Fruit fly (Drosophila melanogaster) whole organism, embryonic: ENCODE measurements around the gene mRpL39.

Experiments
- B-H2 ChIP-seq: fragments of 200-800 bp; sonication (Bioruptor generic); optimal IDR thresholded peaks from 2 replicates; lab custom pipeline; 2018; ENCODE audit warnings: missing biosample characterization, mild to moderate bottlenecking, missing genetic modification characterization
- Bdp1 ChIP-seq: fragments of 200-800 bp; sonication (Bioruptor generic); optimal IDR thresholded peaks from 3 replicates; lab custom pipeline; 2016; ENCODE audit warnings: missing biosample characterization, missing genetic modification characterization
- Bgb ChIP-seq: fragments of 200-800 bp; sonication (Bioruptor generic); IDR thresholded peaks from 2 replicates; pipeline ENCODE4 v1.3.6; 2022; ENCODE audit warnings: missing biosample characterization, missing genetic modification characterization; ENCODE audit not compliant: partially characterized antibody
- CG10267 ChIP-seq: fragments of 200-800 bp; sonication (Bioruptor generic); optimal IDR thresholded peaks from 2 replicates; lab custom pipeline; 2018; ENCODE audit warnings: missing biosample characterization, mild to moderate bottlenecking, missing genetic modification characterization, moderate library complexity
- CG11560 ChIP-seq: fragments of 200-800 bp; sonication (Bioruptor generic); IDR thresholded peaks from 3 replicates; pipeline ENCODE4 v1.3.6; 2022; ENCODE audit warnings: missing biosample characterization, missing genetic modification characterization
- CG12391 ChIP-seq: fragments of 200-800 bp; sonication (Bioruptor generic); optimal IDR thresholded peaks from 3 replicates; lab custom pipeline; 2018; ENCODE audit warnings: missing biosample characterization, mild to moderate bottlenecking, missing genetic modification characterization, moderate library complexity
- CG13287 ChIP-seq: fragments of 200-800 bp; sonication (Bioruptor generic); IDR thresholded peaks from 2 replicates; pipeline ENCODE4 v1.3.6; 2022; ENCODE audit warnings: missing biosample characterization, missing genetic modification characterization; ENCODE audit not compliant: partially characterized antibody
- CG15269 ChIP-seq: fragments of 200-800 bp; sonication (Bioruptor generic); optimal IDR thresholded peaks from 2 replicates; lab custom pipeline; 2018; ENCODE audit warnings: missing biosample characterization, mild to moderate bottlenecking, missing genetic modification characterization, moderate library complexity
- CG1529 ChIP-seq: fragments of 200-800 bp; sonication (Bioruptor generic); optimal IDR thresholded peaks from 3 replicates; lab custom pipeline; 2018; ENCODE audit warnings: missing biosample characterization, missing genetic modification characterization
- CG1602 ChIP-seq: fragments of 200-800 bp; sonication (Bioruptor generic); optimal IDR thresholded peaks from 3 replicates; lab custom pipeline; 2016; ENCODE audit warnings: missing biosample characterization, missing genetic modification characterization
- CG17186 ChIP-seq: fragments of 200-800 bp; sonication (Bioruptor generic); optimal IDR thresholded peaks from 3 replicates; lab custom pipeline; 2017; ENCODE audit warnings: missing biosample characterization, missing genetic modification reagents, missing genetic modification characterization
- CG17568 ChIP-seq: fragments of 200-800 bp; sonication (Bioruptor generic); optimal IDR thresholded peaks from 2 replicates; lab custom pipeline; 2018; ENCODE audit warnings: missing biosample characterization, mild to moderate bottlenecking, missing genetic modification characterization, moderate library complexity
- CG18262 ChIP-seq: fragments of 200-800 bp; optimal IDR thresholded peaks from 3 replicates; lab custom pipeline; 2019; ENCODE audit warnings: missing biosample characterization, mild to moderate bottlenecking, missing genetic modification characterization, moderate library complexity
- CG34376 ChIP-seq: fragments of 200-800 bp; sonication (Bioruptor generic); optimal IDR thresholded peaks from 2 replicates; lab custom pipeline; 2018; ENCODE audit warnings: missing biosample characterization, mild to moderate bottlenecking, missing genetic modification characterization
- CG3995 ChIP-seq: fragments of 200-800 bp; sonication (Bioruptor generic); optimal IDR thresholded peaks from 3 replicates; lab custom pipeline; 2016; ENCODE audit warnings: missing biosample characterization, missing genetic modification characterization
- CG5245 ChIP-seq: fragments of 200-800 bp; sonication (Bioruptor generic); optimal IDR thresholded peaks from 3 replicates; lab custom pipeline; 2016; ENCODE audit warnings: missing biosample characterization, missing genetic modification characterization
- CG7839 ChIP-seq: fragments of 200-800 bp; sonication (Bioruptor generic); optimal IDR thresholded peaks from 3 replicates; lab custom pipeline; 2018; ENCODE audit warnings: missing biosample characterization, mild to moderate bottlenecking, missing genetic modification characterization, moderate library complexity
- CG8478 ChIP-seq: fragments of >200 bp; optimal IDR thresholded peaks from 2 replicates; lab custom pipeline; 2018
- Dll ChIP-seq: fragments of 200-800 bp; sonication (Bioruptor generic); IDR thresholded peaks from 4 replicates; pipeline ENCODE4 v1.3.6; 2022; ENCODE audit warnings: missing biosample characterization, missing genetic modification characterization; ENCODE audit not compliant: partially characterized antibody
- Ets97D ChIP-seq: fragments of 200-800 bp; sonication (Bioruptor generic); optimal IDR thresholded peaks from 3 replicates; lab custom pipeline; 2016; ENCODE audit warnings: missing biosample characterization, missing genetic modification characterization
- HHEX ChIP-seq: fragments of 200-800 bp; sonication (Bioruptor generic); optimal IDR thresholded peaks from 3 replicates; lab custom pipeline; 2017; ENCODE audit warnings: missing biosample characterization, mild to moderate bottlenecking, missing genetic modification characterization, missing genetic modification reagents
- HLH3B ChIP-seq: fragments of 200-800 bp; sonication (Bioruptor generic); IDR thresholded peaks from 2 replicates; pipeline ENCODE4 v1.3.6; 2022; ENCODE audit warnings: missing biosample characterization, missing genetic modification characterization
- HLH54F ChIP-seq: fragments of 200-800 bp; sonication (Bioruptor generic); optimal IDR thresholded peaks from 3 replicates; lab custom pipeline; 2016; ENCODE audit warnings: missing biosample characterization, missing genetic modification characterization
- Lim3 ChIP-seq: fragments of 200-800 bp; sonication (Bioruptor generic); IDR thresholded peaks from 2 replicates; pipeline ENCODE4 v1.3.6; 2022; ENCODE audit warnings: missing biosample characterization, missing genetic modification characterization
- Max ChIP-seq: fragments of 200-800 bp; sonication (Bioruptor generic); optimal IDR thresholded peaks from 2 replicates; lab custom pipeline; 2016; ENCODE audit warnings: missing biosample characterization, mild to moderate bottlenecking, missing genetic modification characterization
- Mrtf ChIP-seq: fragments of 200-800 bp; sonication (Bioruptor generic); IDR thresholded peaks from 3 replicates; pipeline ENCODE4 v1.3.6; 2022; ENCODE audit warnings: missing biosample characterization, missing genetic modification characterization
- Myb ChIP-seq: fragments of 200-800 bp; sonication (Bioruptor generic); optimal IDR thresholded peaks from 2 replicates; lab custom pipeline; 2016; ENCODE audit warnings: missing biosample characterization, missing genetic modification characterization
- Neu2 ChIP-seq: fragments of 200-800 bp; sonication (Bioruptor generic); optimal IDR thresholded peaks from 3 replicates; lab custom pipeline; 2016; ENCODE audit warnings: missing biosample characterization, missing genetic modification characterization, borderline replicate concordance
- Nf-YA ChIP-seq: fragments of 200-800 bp; sonication (Bioruptor generic); IDR thresholded peaks from 2 replicates; pipeline ENCODE4 v1.3.6; 2022; ENCODE audit warnings: missing biosample characterization, missing genetic modification characterization
- Nf-YC ChIP-seq: fragments of 200-800 bp; optimal IDR thresholded peaks from 3 replicates; lab custom pipeline; 2019; ENCODE audit warnings: missing biosample characterization, mild to moderate bottlenecking, missing genetic modification characterization, moderate library complexity
- NfI ChIP-seq: fragments of 200-800 bp; sonication (Bioruptor generic); optimal IDR thresholded peaks from 3 replicates; lab custom pipeline; 2018; ENCODE audit warnings: missing biosample characterization, mild to moderate bottlenecking, missing genetic modification characterization, moderate library complexity
- Oli ChIP-seq: fragments of 200-800 bp; sonication (Bioruptor generic); optimal IDR thresholded peaks from 2 replicates; lab custom pipeline; 2018; ENCODE audit warnings: missing biosample characterization, mild to moderate bottlenecking, missing genetic modification characterization, moderate library complexity
- Opbp ChIP-seq: fragments of 200-800 bp; sonication (Bioruptor generic); IDR thresholded peaks from 3 replicates; pipeline ENCODE4 v1.3.6; 2022; ENCODE audit warnings: missing biosample characterization, missing genetic modification characterization; ENCODE audit not compliant: partially characterized antibody
- Six4 ChIP-seq: fragments of 200-800 bp; sonication (Bioruptor generic); optimal IDR thresholded peaks from 2 replicates; lab custom pipeline; 2016; ENCODE audit warnings: missing biosample characterization, missing genetic modification characterization
- Taf1 ChIP-seq: fragments of 200-800 bp; sonication (Bioruptor generic); IDR thresholded peaks from 2 replicates; pipeline ENCODE4 v1.3.6; 2022; ENCODE audit warnings: missing biosample characterization, missing genetic modification characterization
- cwo ChIP-seq: fragments of 200-800 bp; sonication (Bioruptor generic); optimal IDR thresholded peaks from 3 replicates; lab custom pipeline; 2017; ENCODE audit warnings: missing biosample characterization, missing genetic modification characterization, mild to moderate bottlenecking, moderate library complexity, missing genetic modification reagents
- pan ChIP-seq, 4 experiments: fragments of >200 bp in 3 of 4; fragments of 200-800 bp in 1 of 4; sonication (Bioruptor generic) in 1 of 4; optimal IDR thresholded peaks in 3 of 4; IDR thresholded peaks in 1 of 4; 2 replicates each; pipeline versions ENCODE4 v1.3.6 to Lab custom; 2017 to 2022; ENCODE audit warnings: missing biosample characterization in 2 of 4, missing genetic modification characterization in 2 of 4, mixed read lengths in 1 of 4
- pita ChIP-seq: fragments of 200-800 bp; sonication (Bioruptor generic); optimal IDR thresholded peaks from 2 replicates; lab custom pipeline; 2017; ENCODE audit warnings: missing biosample characterization, mild to moderate bottlenecking, missing genetic modification characterization
- repo ChIP-seq: fragments of 200-800 bp; sonication (Bioruptor generic); optimal IDR thresholded peaks from 2 replicates; lab custom pipeline; 2016; ENCODE audit warnings: missing biosample characterization, missing genetic modification characterization
- sna ChIP-seq: fragments of 200-800 bp; sonication (Bioruptor generic); IDR thresholded peaks from 2 replicates; pipeline ENCODE4 v1.3.6; 2022; ENCODE audit warnings: missing biosample characterization, missing genetic modification characterization; ENCODE audit not compliant: partially characterized antibody
- sqz ChIP-seq: fragments of 200-800 bp; sonication (Bioruptor generic); optimal IDR thresholded peaks from 3 replicates; lab custom pipeline; 2018; ENCODE audit warnings: missing biosample characterization, mild to moderate bottlenecking, missing genetic modification characterization
- tna ChIP-seq: fragments of 200-800 bp; sonication (Bioruptor generic); IDR thresholded peaks from 2 replicates; pipeline ENCODE4 v1.3.6; 2022; ENCODE audit warnings: missing biosample characterization, missing genetic modification characterization; ENCODE audit not compliant: partially characterized antibody
- vvl ChIP-seq: fragments of 200-800 bp; sonication (Bioruptor generic); IDR thresholded peaks from 2 replicates; pipeline ENCODE4 v1.3.6; 2022; ENCODE audit warnings: missing biosample characterization, missing genetic modification characterization
- wek ChIP-seq: fragments of 200-800 bp; sonication (Bioruptor generic); optimal IDR thresholded peaks from 3 replicates; lab custom pipeline; 2018; ENCODE audit warnings: missing biosample characterization, mild to moderate bottlenecking, missing genetic modification characterization, moderate library complexity
- zfh1 ChIP-seq: fragments of 200-800 bp; sonication (Bioruptor generic); IDR thresholded peaks from 3 replicates; pipeline ENCODE4 v1.3.6; 2022; ENCODE audit warnings: missing biosample characterization, missing genetic modification characterization

mRpL39 gene

DNA sequence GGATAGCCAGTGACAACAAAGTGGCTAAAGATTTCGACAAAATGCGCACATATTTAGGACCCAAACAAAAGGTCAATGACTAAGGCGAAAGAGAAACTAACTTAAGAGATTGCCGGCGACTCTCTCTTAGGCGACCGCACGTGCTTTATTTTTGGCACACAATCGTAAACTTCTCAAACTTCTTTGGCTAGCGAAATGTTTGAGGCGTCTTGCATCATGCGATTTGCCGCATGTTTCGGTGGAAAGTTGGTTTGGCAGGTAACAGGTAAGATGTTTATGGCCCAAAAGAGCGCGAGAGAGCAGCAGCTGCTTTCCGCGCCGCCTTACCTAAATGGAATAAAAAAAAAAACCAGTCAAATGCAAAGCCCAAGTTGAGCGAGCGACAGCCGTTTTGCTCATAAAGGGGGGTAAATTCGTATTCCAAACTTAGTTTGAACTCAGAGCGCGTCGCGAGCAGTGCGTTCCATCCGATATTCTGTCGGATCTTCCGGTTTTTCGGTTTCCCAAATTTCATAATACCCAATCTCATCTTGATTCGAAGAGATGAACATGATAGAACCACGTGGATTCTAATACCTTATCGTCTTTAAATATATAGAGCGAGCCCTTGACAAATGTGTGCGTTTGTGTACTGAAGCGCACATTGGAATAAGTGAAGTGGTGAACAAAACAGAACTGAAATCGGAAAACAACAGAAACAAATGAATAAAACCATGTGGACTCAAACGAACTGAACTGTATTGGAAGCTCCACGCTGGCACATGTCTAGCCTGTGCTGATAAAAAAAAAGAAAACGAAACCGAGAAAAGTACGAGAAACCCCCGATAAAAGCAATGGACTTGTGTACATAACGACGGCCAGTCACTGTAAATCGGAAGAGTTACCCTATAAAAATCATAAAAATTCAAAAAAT lies 12.2 kb downstream of the mRpL39 start (continued):
- no peak for TF ChIP-seq Taf1 (GFP tag; lab: Robert Waterston, UW)
- TF ChIP-seq Oli (tag; lab: Kevin White, UChicago): no peak
- TF ChIP-seq zfh1 (GFP tag; lab: Robert Waterston, UW): no peak
- no peak for TF ChIP-seq Neu2 (GFP tag; lab: Kevin White, UChicago)
- no peak for TF ChIP-seq CG12391 (tag; lab: Kevin White, UChicago)
- TF ChIP-seq repo (GFP tag; lab: Kevin White, UChicago): no peak
- TF ChIP-seq CG17186 (GFP tag; lab: Kevin White, UChicago): no peak
- no peak for TF ChIP-seq CG11560 (tag; lab: Robert Waterston, UW)
- 0 out of 2 replicates have a peak, but pooled peaks have one; percentile 18 for TF ChIP-seq sna (GFP tag; lab: Robert Waterston, UW)
- no peak for TF ChIP-seq B-H2
- peak; percentile 28; the same call in 1 of the 2 replicates for TF ChIP-seq CG13287 (GFP tag; lab: Robert Waterston, UW)
- TF ChIP-seq Nf-YC (tag; lab: Kevin White, UChicago): no peak
- no peak for TF ChIP-seq tna (GFP tag; lab: Robert Waterston, UW)
- no peak for TF ChIP-seq CG1602 (GFP tag; lab: Kevin White, UChicago)
- peak; percentile 34 for TF ChIP-seq sqz (GFP tag; lab: Kevin White, UChicago)
- no peak for TF ChIP-seq CG3995 (GFP tag; lab: Kevin White, UChicago)
- no peak for TF ChIP-seq Nf-YA (GFP tag; lab: Robert Waterston, UW)

DNA sequence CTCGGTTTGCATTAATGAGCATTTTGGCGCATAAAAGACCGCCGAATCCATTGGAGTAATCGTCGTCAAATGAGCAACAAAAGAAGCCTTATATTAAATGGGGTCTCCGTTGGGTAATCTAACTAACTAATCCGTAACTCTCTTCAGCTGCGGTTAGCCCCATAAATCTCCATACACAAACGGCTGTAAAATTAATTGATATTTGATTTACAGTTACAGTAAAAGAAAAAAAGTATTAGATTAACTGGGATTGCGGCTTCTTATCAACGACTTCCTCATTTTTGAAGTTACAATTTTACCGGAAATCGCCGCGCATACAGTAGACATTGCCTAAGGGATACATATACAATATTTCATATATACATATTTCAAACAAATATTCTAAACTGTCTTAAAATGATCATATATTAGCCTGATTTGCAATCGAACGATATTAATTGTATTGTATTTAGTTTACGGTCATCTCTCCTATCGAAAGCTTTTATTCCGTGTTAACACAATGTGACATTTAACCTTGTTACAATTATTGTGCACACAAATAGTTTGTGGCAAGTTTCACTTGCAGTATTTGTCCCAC lies 13.0 kb downstream of the mRpL39 start:
- no peak for TF ChIP-seq CG13287 (GFP tag; lab: Robert Waterston, UW)
- no peak for TF ChIP-seq CG10267 (tag; lab: Kevin White, UChicago)
- no peak for TF ChIP-seq wek (GFP tag; lab: Kevin White, UChicago)
- no peak for TF ChIP-seq cwo (GFP tag; lab: Kevin White, UChicago)
- peak; percentile 11 for TF ChIP-seq CG7839 (tag; lab: Kevin White, UChicago)
- no peak for TF ChIP-seq sqz (GFP tag; lab: Kevin White, UChicago)
- TF ChIP-seq Ets97D: no peak
- no peak for TF ChIP-seq CG5245 (GFP tag; lab: Kevin White, UChicago)
- TF ChIP-seq Mrtf (GFP tag; lab: Robert Waterston, UW): no peak
- TF ChIP-seq CG8478 (lab: Kevin White, UChicago): no peak
- no peak for TF ChIP-seq CG15269 (tag; lab: Kevin White, UChicago)
- TF ChIP-seq NfI (GFP tag; lab: Kevin White, UChicago): no peak
- no peak for TF ChIP-seq Bgb (GFP tag; lab: Robert Waterston, UW)
- TF ChIP-seq vvl: peak; percentile 56; the same call in 1 of the 2 replicates
- no peak for TF ChIP-seq pita (GFP tag; lab: Kevin White, UChicago)
- TF ChIP-seq Six4 (GFP tag; lab: Kevin White, UChicago): no peak
- no peak for TF ChIP-seq Dll
- no peak for TF ChIP-seq Opbp
- TF ChIP-seq pan (optimal IDR thresholded peaks at IDR 0.05; lab: Kevin White, UChicago): no peak
- peak in 1 of 2 experiments; percentile 23 for TF ChIP-seq pan (GFP tag; optimal IDR thresholded peaks at IDR 0.05 in 1 of 2, IDR thresholded peaks at IDR 0.05 in 1 of 2)
- TF ChIP-seq Bdp1: no peak
- peak; percentile 16 for TF ChIP-seq CG18262 (tag; lab: Kevin White, UChicago)
- peak; percentile 14 for TF ChIP-seq CG17568 (GFP tag; lab: Kevin White, UChicago)
- no peak for TF ChIP-seq HLH54F (GFP tag; lab: Kevin White, UChicago)
- no peak for TF ChIP-seq Max
- TF ChIP-seq Lim3 (GFP tag; lab: Robert Waterston, UW): no peak
- no peak for TF ChIP-seq HHEX (GFP tag; lab: Kevin White, UChicago)
- no peak for TF ChIP-seq HLH3B (GFP tag; lab: Robert Waterston, UW)
- TF ChIP-seq CG1529 (GFP tag; lab: Kevin White, UChicago): no peak
- no peak for TF ChIP-seq Myb (GFP tag; lab: Kevin White, UChicago)
- TF ChIP-seq CG34376: no peak
